Worm (Caenorhabditis elegans) whole organism, L4 larva: ENCODE results near the gene F16G10.7.

Experiments used
- D1046.2 ChIP-seq: fragments of 200-800 bp; sonication (Bioruptor generic); IDR thresholded peaks from 2 replicates; pipeline ENCODE4 v1.3.6; 2022; ENCODE audit warnings: missing genetic modification characterization, missing compliant biosample characterization
- F26F4.8 ChIP-seq: fragments of 200-800 bp; sonication (Bioruptor generic); conservative IDR thresholded peaks from 2 replicates; pipeline ENCODE4 v1.3.6; 2022; ENCODE audit warnings: missing genetic modification characterization, missing compliant biosample characterization
- R02D3.7 ChIP-seq: fragments of 150-350 bp; sonication (generic microtip); optimal IDR thresholded peaks from 3 replicates; lab custom pipeline; 2014; ENCODE audit warnings: missing biosample characterization, missing genetic modification characterization
- T26A8.4 ChIP-seq: fragments of 200-800 bp; sonication (Bioruptor generic); IDR thresholded peaks from 2 replicates; pipeline ENCODE4 v1.3.6; 2022; ENCODE audit warnings: missing genetic modification characterization, missing compliant biosample characterization
- ZK546.5 ChIP-seq, 2 experiments: sonication (generic microtip); optimal IDR thresholded peaks; 2 replicates each; lab custom pipeline; 2017; ENCODE audit warnings: missing biosample characterization in 2 of 2, missing genetic modification characterization in 2 of 2
- ceh-20 ChIP-seq: fragments of 200-800 bp; sonication (Bioruptor generic); IDR thresholded peaks from 2 replicates; pipeline ENCODE4 v1.3.6; 2022; ENCODE audit warnings: missing genetic modification reagents, missing genetic modification characterization, missing compliant biosample characterization
- ceh-32 ChIP-seq: sonication (generic microtip); optimal IDR thresholded peaks from 2 replicates; lab custom pipeline; 2016; ENCODE audit warnings: mild to moderate bottlenecking, missing genetic modification characterization, missing compliant biosample characterization; ENCODE audit not compliant: poor library complexity
- ceh-62 ChIP-seq: sonication (generic microtip); optimal IDR thresholded peaks from 2 replicates; lab custom pipeline; 2017; ENCODE audit warnings: missing biosample characterization, missing genetic modification characterization
- ceh-82 ChIP-seq: sonication (generic microtip); optimal IDR thresholded peaks from 2 replicates; lab custom pipeline; 2017; ENCODE audit warnings: missing biosample characterization, missing genetic modification characterization
- ces-1 ChIP-seq: fragments of 150-350 bp; sonication (generic microtip); optimal IDR thresholded peaks from 4 replicates; lab custom pipeline; 2014; ENCODE audit warnings: missing biosample characterization, missing genetic modification reagents, missing genetic modification characterization
- daf-16 ChIP-seq, 3 experiments: sonication (generic microtip); optimal IDR thresholded peaks; 2 replicates each; lab custom pipeline; 2016 to 2017; ENCODE audit warnings: missing genetic modification characterization in 3 of 3, missing genetic modification reagents in 3 of 3, mild to moderate bottlenecking in 2 of 3, missing compliant biosample characterization in 2 of 3, missing biosample characterization in 1 of 3, moderate library complexity in 1 of 3
- daf-19 ChIP-seq: fragments of 200-800 bp; sonication (Bioruptor generic); conservative IDR thresholded peaks from 2 replicates; pipeline ENCODE4 v1.3.6; 2022; ENCODE audit warnings: missing genetic modification characterization, missing compliant biosample characterization
- dmd-6 ChIP-seq: fragments of 200-800 bp; sonication (Bioruptor generic); IDR thresholded peaks from 2 replicates; pipeline ENCODE4 v1.3.6; 2022; ENCODE audit warnings: missing genetic modification reagents, missing genetic modification characterization, missing compliant biosample characterization
- duxl-1 ChIP-seq: sonication (generic microtip); optimal IDR thresholded peaks from 2 replicates; lab custom pipeline; 2016; ENCODE audit warnings: mild to moderate bottlenecking, missing genetic modification characterization, moderate library complexity, missing compliant biosample characterization; ENCODE audit not compliant: poor library complexity
- dve-1 ChIP-seq: sonication (generic microtip); optimal IDR thresholded peaks from 2 replicates; lab custom pipeline; 2017; ENCODE audit warnings: antibody characterized with exemption, mild to moderate bottlenecking, missing genetic modification characterization, missing compliant biosample characterization; ENCODE audit not compliant: insufficient read depth
- egl-27 ChIP-seq: sonication (generic microtip); optimal IDR thresholded peaks from 3 replicates; lab custom pipeline; 2017; ENCODE audit warnings: missing biosample characterization, missing genetic modification reagents, missing genetic modification characterization
- hlh-11 ChIP-seq: fragments of 200-800 bp; sonication (Bioruptor generic); optimal IDR thresholded peaks from 2 replicates; lab custom pipeline; 2018; ENCODE audit warnings: mild to moderate bottlenecking, missing genetic modification characterization, missing compliant biosample characterization
- hlh-30 ChIP-seq: sonication (generic microtip); optimal IDR thresholded peaks from 2 replicates; lab custom pipeline; 2017; ENCODE audit warnings: antibody characterized with exemption, mild to moderate bottlenecking, missing genetic modification characterization, missing compliant biosample characterization; ENCODE audit not compliant: insufficient read depth
- hmg-1.1 ChIP-seq: fragments of 200-800 bp; sonication (Bioruptor generic); IDR thresholded peaks from 2 replicates; pipeline ENCODE4 v1.3.6; 2022; ENCODE audit warnings: missing genetic modification reagents, missing genetic modification characterization, missing compliant biosample characterization
- jun-1 ChIP-seq: fragments of 150-350 bp; optimal IDR thresholded peaks from 2 replicates; lab custom pipeline; 2014; ENCODE audit warnings: missing biosample characterization, missing genetic modification reagents, missing genetic modification characterization
- lin-29 ChIP-seq: fragments of 200-800 bp; sonication (Bioruptor generic); IDR thresholded peaks from 2 replicates; pipeline ENCODE4 v1.3.6; 2022; ENCODE audit warnings: missing genetic modification reagents, missing genetic modification characterization, missing compliant biosample characterization
- lin-38 ChIP-seq: fragments of 200-800 bp; sonication (Bioruptor generic); IDR thresholded peaks from 2 replicates; pipeline ENCODE4 v1.3.6; 2022; ENCODE audit warnings: missing genetic modification reagents, missing genetic modification characterization, missing compliant biosample characterization
- lir-3 ChIP-seq: sonication (generic microtip); optimal IDR thresholded peaks from 2 replicates; lab custom pipeline; 2016; ENCODE audit warnings: mild to moderate bottlenecking, missing genetic modification characterization, missing compliant biosample characterization
- lsy-2 ChIP-seq, 2 experiments: fragments of 150-350 bp in 1 of 2; sonication (generic microtip) in 1 of 2; optimal IDR thresholded peaks; 2 replicates each; lab custom pipeline; 2014 to 2017; ENCODE audit warnings: missing biosample characterization in 2 of 2, missing genetic modification characterization in 2 of 2
- madf-9 ChIP-seq: fragments of 200-800 bp; sonication (Bioruptor generic); conservative IDR thresholded peaks from 2 replicates; pipeline ENCODE4 v1.3.6; 2022; ENCODE audit warnings: missing genetic modification reagents, missing genetic modification characterization, missing compliant biosample characterization
- mdl-1 ChIP-seq, 2 experiments: fragments of 150-350 bp in 1 of 2; sonication (generic microtip) in 1 of 2; optimal IDR thresholded peaks; 2 replicates each; lab custom pipeline; 2014 to 2017; ENCODE audit warnings: missing biosample characterization in 2 of 2, missing genetic modification characterization in 2 of 2
- mdt-29 ChIP-seq: fragments of 200-800 bp; sonication (Bioruptor generic); IDR thresholded peaks from 2 replicates; pipeline ENCODE4 v1.3.6; 2022; ENCODE audit warnings: missing genetic modification reagents, missing genetic modification characterization, missing compliant biosample characterization
- nhr-10 ChIP-seq: fragments of 150-350 bp; optimal IDR thresholded peaks from 2 replicates; lab custom pipeline; 2014; ENCODE audit warnings: missing biosample characterization, missing genetic modification characterization
- nhr-111 ChIP-seq: fragments of 200-800 bp; sonication (Bioruptor generic); optimal IDR thresholded peaks from 2 replicates; lab custom pipeline; 2018; ENCODE audit warnings: mild to moderate bottlenecking, missing genetic modification characterization, missing compliant biosample characterization
- nhr-237 ChIP-seq: sonication (generic microtip); optimal IDR thresholded peaks from 2 replicates; lab custom pipeline; 2017; ENCODE audit warnings: missing biosample characterization, missing genetic modification characterization
- nhr-28 ChIP-seq: fragments of 150-350 bp; optimal IDR thresholded peaks from 2 replicates; lab custom pipeline; 2014; ENCODE audit warnings: missing biosample characterization, missing genetic modification characterization
- nhr-41 ChIP-seq: fragments of 200-800 bp; sonication (Bioruptor generic); IDR thresholded peaks from 2 replicates; pipeline ENCODE4 v1.3.6; 2022; ENCODE audit warnings: missing genetic modification reagents, missing genetic modification characterization, missing compliant biosample characterization
- nhr-42 ChIP-seq: fragments of 200-800 bp; sonication (Bioruptor generic); IDR thresholded peaks from 2 replicates; pipeline ENCODE4 v1.3.6; 2022; ENCODE audit warnings: missing genetic modification characterization, missing compliant biosample characterization
- nhr-77 ChIP-seq: fragments of 150-350 bp; optimal IDR thresholded peaks from 2 replicates; lab custom pipeline; 2014; ENCODE audit warnings: missing biosample characterization, missing genetic modification characterization
- pha-4 ChIP-seq, 2 experiments: fragments of 150-350 bp in 1 of 2; fragments of 200-800 bp in 1 of 2; sonication (Bioruptor generic) in 1 of 2; IDR thresholded peaks in 1 of 2; optimal IDR thresholded peaks in 1 of 2; 2 replicates each; pipeline versions ENCODE4 v1.3.6 to Lab custom; 2014 to 2022; ENCODE audit warnings: missing genetic modification characterization in 2 of 2, missing genetic modification reagents in 2 of 2, missing biosample characterization in 1 of 2, missing compliant biosample characterization in 1 of 2
- rbr-2 ChIP-seq: sonication (generic microtip); optimal IDR thresholded peaks from 2 replicates; lab custom pipeline; 2016; ENCODE audit warnings: missing genotype, missing genetic modification characterization, missing compliant biosample characterization
- set-16 ChIP-seq: fragments of 200-800 bp; sonication (Bioruptor generic); IDR thresholded peaks from 2 replicates; pipeline ENCODE4 v1.3.6; 2022; ENCODE audit warnings: missing genetic modification reagents, missing genetic modification characterization, missing compliant biosample characterization
- skn-1 ChIP-seq: fragments of 150-350 bp; optimal IDR thresholded peaks from 2 replicates; lab custom pipeline; 2014; ENCODE audit warnings: missing biosample characterization, missing genetic modification characterization
- spr-1 ChIP-seq: sonication (generic microtip); optimal IDR thresholded peaks from 2 replicates; lab custom pipeline; 2016; ENCODE audit warnings: mild to moderate bottlenecking, missing genetic modification characterization, missing compliant biosample characterization
- tra-1 ChIP-seq: fragments of 200-800 bp; sonication (Bioruptor generic); IDR thresholded peaks from 2 replicates; pipeline ENCODE4 v1.3.6; 2022; ENCODE audit warnings: missing genetic modification reagents, missing genetic modification characterization, missing compliant biosample characterization
- unc-62 ChIP-seq, 3 experiments: fragments of 150-350 bp in 1 of 3; sonication (generic microtip); optimal IDR thresholded peaks in 2 of 3; peaks in 1 of 3; 1 replicate in 1 of 3; 2 replicates in 2 of 3; lab custom pipeline; 2014 to 2017; ENCODE audit warnings: missing biosample characterization in 3 of 3, missing genetic modification characterization in 3 of 3, missing genetic modification reagents in 3 of 3, missing genotype in 1 of 3
- vab-7 ChIP-seq: fragments of 200-800 bp; sonication (Bioruptor generic); IDR thresholded peaks from 2 replicates; pipeline ENCODE4 v1.3.6; 2022; ENCODE audit warnings: missing genetic modification reagents, missing genetic modification characterization, missing compliant biosample characterization
- zag-1 ChIP-seq: fragments of 150-350 bp; optimal IDR thresholded peaks from 2 replicates; lab custom pipeline; 2014; ENCODE audit warnings: missing biosample characterization, missing genetic modification characterization
- zfp-2 ChIP-seq: sonication (generic microtip); optimal IDR thresholded peaks from 2 replicates; lab custom pipeline; 2016; ENCODE audit warnings: mild to moderate bottlenecking, missing genetic modification characterization, missing compliant biosample characterization
- zfp-3 ChIP-seq: fragments of 200-800 bp; sonication (Bioruptor generic); conservative IDR thresholded peaks from 2 replicates; pipeline ENCODE4 v1.3.6; 2022; ENCODE audit warnings: missing genetic modification reagents, missing genetic modification characterization, missing compliant biosample characterization
- zip-11 ChIP-seq: fragments of 200-800 bp; sonication (Bioruptor generic); IDR thresholded peaks from 2 replicates; pipeline ENCODE4 v1.3.6; 2022; ENCODE audit warnings: missing genetic modification characterization, missing compliant biosample characterization
- zip-2 ChIP-seq: fragments of 150-350 bp; optimal IDR thresholded peaks from 2 replicates; lab custom pipeline; 2014; ENCODE audit warnings: missing biosample characterization, missing genetic modification characterization
- ztf-11 ChIP-seq: fragments of 150-350 bp; optimal IDR thresholded peaks from 2 replicates; lab custom pipeline; 2014; ENCODE audit warnings: missing biosample characterization, missing genetic modification characterization
- ztf-7 ChIP-seq: fragments of 150-350 bp; optimal IDR thresholded peaks from 2 replicates; lab custom pipeline; 2014; ENCODE audit warnings: missing biosample characterization, missing genetic modification characterization

The F16G10.7 gene

DNA sequence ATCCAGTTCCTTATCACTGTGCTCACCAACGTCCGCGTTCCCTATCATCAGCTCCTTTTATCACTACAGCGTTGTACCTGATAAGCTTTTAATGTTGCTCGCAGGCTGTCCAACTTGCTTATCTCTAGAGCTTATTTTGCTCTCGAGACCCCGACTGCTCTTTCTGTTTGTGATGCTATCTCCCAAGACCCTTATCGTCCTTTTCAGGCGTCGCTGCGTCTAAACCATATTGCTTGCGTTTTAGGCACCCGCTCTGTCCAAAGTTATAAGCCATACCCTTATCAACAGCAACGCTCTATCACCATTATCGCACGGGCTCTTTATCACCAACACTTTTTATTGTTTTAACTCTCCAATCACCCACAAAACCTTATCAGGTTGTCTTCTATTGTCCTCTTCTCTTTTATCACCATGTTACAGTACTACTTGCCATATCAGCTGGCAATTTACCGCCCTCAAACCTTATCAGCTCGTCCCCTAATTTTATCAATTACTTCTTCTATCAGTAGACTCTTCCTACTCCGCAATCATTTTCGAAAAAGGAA, 1.5 kb downstream of the F16G10.7 start (continued):
- TF ChIP-seq R02D3.7 (tag; lab: Kevin White, UChicago) (no peak), zfp-2 (tag; lab: Kevin White, UChicago) (no peak), dmd-6 (GFP tag; lab: Robert Waterston, UW) (peak; percentile 96), nhr-28 (tag; lab: Kevin White, UChicago) (peak; percentile 95), hlh-11 (peak; percentile 98), mdl-1 (tag; optimal IDR thresholded peaks at IDR 0.05; lab: Kevin White, UChicago) (peak in 1 of 2 experiments; percentile 30), F26F4.8 (GFP tag; lab: Robert Waterston, UW) (no peak), ceh-20 (GFP tag; lab: Robert Waterston, UW) (peak; percentile 84; the same call in 1 of the 2 replicates), daf-19 (GFP tag; lab: Robert Waterston, UW) (no peak), pha-4 (GFP tag; IDR thresholded peaks at IDR 0.05; lab: Robert Waterston, UW) (peak; percentile 92), pha-4 (tag; optimal IDR thresholded peaks at IDR 0.05; lab: Kevin White, UChicago) (no peak), ztf-7 (no peak), skn-1 (tag; lab: Kevin White, UChicago) (no peak), egl-27 (tag; lab: Kevin White, UChicago) (no peak), lir-3 (tag; lab: Kevin White, UChicago) (no peak), hmg-1.1 (GFP tag; lab: Robert Waterston, UW) (0 out of 2 replicates have a peak, but pooled peaks have one; percentile 29), zag-1 (tag; lab: Kevin White, UChicago) (no peak), ceh-82 (tag; lab: Kevin White, UChicago) (no peak), lin-38 (GFP tag; lab: Robert Waterston, UW) (no peak; the same call in 1 of the 2 replicates), jun-1 (tag; lab: Kevin White, UChicago) (peak; percentile 95), madf-9 (GFP tag; lab: Robert Waterston, UW) (0 out of 2 replicates have a peak, but pooled peaks have one; percentile 7), ceh-62 (no peak), nhr-77 (tag; lab: Kevin White, UChicago) (peak; percentile 86), duxl-1 (peak; percentile 77), vab-7 (no peak), unc-62 (GFP tag; optimal IDR thresholded peaks at IDR 0.05 in 1 of 2; lab: Kevin White, UChicago) (peak in 1 of 2 experiments; percentile 74), unc-62 (tag; optimal IDR thresholded peaks at IDR 0.05; lab: Kevin White, UChicago) (no peak), dve-1 (tag; lab: Kevin White, UChicago) (peak; percentile 91), ceh-32 (tag; lab: Kevin White, UChicago) (no peak), hlh-30 (tag; lab: Kevin White, UChicago) (no peak), zip-11 (GFP tag; lab: Robert Waterston, UW) (no peak), tra-1 (GFP tag; lab: Robert Waterston, UW) (peak; percentile 98), zip-2 (tag; lab: Kevin White, UChicago) (no peak), ztf-11 (no peak), nhr-10 (tag; lab: Kevin White, UChicago) (peak; percentile 60), zfp-3 (no peak), set-16 (GFP tag; lab: Robert Waterston, UW) (no peak), spr-1 (tag; lab: Kevin White, UChicago) (peak; percentile 29), T26A8.4 (peak; percentile 55; the same call in 1 of the 2 replicates), nhr-42 (peak; percentile 81), nhr-41 (peak; percentile 93), nhr-111 (no peak), daf-16 (GFP tag; optimal IDR thresholded peaks at IDR 0.05; lab: Kevin White, UChicago) (peak in 1 of 2 experiments; percentile 98), daf-16 (tag; optimal IDR thresholded peaks at IDR 0.05; lab: Kevin White, UChicago) (peak; percentile 94), mdt-29 (GFP tag; lab: Robert Waterston, UW) (peak; percentile 51; the same call in 1 of the 2 replicates), ZK546.5 (tag; optimal IDR thresholded peaks at IDR 0.05; lab: Kevin White, UChicago) (no peak), D1046.2 (GFP tag; lab: Robert Waterston, UW) (no peak), ces-1 (GFP tag; lab: Kevin White, UChicago) (no peak), lsy-2 (tag; optimal IDR thresholded peaks at IDR 0.05; lab: Kevin White, UChicago) (peak; percentile 89 to 94), nhr-237 (no peak), lin-29 (GFP tag; lab: Robert Waterston, UW) (no peak), rbr-2 (tag; lab: Kevin White, UChicago) (no peak)
